Worm (Caenorhabditis elegans): ENCODE results near the gene F29G6.1.

F29G6.1 gene

DNA sequence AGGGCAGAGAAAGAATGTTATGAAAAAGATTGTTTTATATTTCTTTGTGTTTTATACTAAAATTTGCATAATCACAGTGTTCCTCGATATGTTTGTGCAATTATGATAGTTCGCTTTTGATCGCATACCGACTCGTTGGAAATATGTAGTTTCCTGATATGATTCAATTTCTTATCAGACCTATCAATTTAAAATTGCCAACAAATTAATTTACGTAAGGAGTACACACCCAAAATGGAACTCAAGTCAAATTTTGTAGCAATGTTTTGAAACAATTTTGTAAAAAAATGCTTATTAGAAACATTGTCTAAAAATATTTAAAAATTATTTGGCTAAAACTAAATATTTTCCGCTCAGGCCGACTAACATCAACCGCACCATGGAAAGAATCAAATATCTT, 1.5 kb upstream of the F29G6.1 start:
- TF ChIP-seq pag-3 (tag; optimal IDR thresholded peaks at IDR 0.05; ENCODE audit: borderline replicate concordance, insufficient read depth) (no peak), mep-1 (tag; optimal IDR thresholded peaks at IDR 0.05) (no peak), fkh-4 (tag; optimal IDR thresholded peaks at IDR 0.05; ENCODE audit: borderline replicate concordance) (no peak), elt-2 (tag; optimal IDR thresholded peaks at IDR 0.05) (peak; percentile 34)

DNA sequence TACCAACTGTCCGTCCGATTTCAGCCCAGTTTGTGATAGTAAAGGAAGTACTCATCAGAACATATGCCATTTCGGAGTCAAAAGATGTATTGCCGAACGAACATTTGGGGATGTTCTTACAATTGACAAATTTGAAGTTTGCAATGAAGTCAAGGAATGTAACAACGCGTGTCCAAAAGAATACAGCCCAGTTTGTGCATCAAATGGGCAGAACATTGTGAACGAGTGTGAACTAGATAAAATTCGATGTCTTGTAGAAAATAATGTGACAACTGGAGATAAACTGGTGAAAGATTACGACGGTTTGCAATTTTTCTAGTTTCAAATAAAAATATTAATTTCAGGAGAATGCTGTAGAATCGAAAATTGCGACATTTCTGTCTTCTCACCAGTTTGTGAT, 5.8 kb downstream of the F29G6.1 start:
- TF ChIP-seq ceh-90 (tag; optimal IDR thresholded peaks at IDR 0.05) (no peak), tlp-1 (tag; optimal IDR thresholded peaks at IDR 0.05) (no peak), efl-3 (GFP tag; optimal IDR thresholded peaks at IDR 0.05) (no peak), egl-13 (tag; optimal IDR thresholded peaks at IDR 0.05) (no peak), lin-35 (GFP tag; optimal IDR thresholded peaks at IDR 0.05) (no peak), C16A3.4 (tag; optimal IDR thresholded peaks at IDR 0.05) (no peak), ztf-4 (tag; optimal IDR thresholded peaks at IDR 0.05) (no peak), ceh-88 (GFP tag; IDR thresholded peaks at IDR 0.05) (no peak), nhr-90 (tag; optimal IDR thresholded peaks at IDR 0.05; ENCODE audit: poor library complexity) (no peak), skn-1 (tag; optimal IDR thresholded peaks at IDR 0.05) (no peak), tbx-2 (tag; optimal IDR thresholded peaks at IDR 0.05) (no peak)

DNA sequence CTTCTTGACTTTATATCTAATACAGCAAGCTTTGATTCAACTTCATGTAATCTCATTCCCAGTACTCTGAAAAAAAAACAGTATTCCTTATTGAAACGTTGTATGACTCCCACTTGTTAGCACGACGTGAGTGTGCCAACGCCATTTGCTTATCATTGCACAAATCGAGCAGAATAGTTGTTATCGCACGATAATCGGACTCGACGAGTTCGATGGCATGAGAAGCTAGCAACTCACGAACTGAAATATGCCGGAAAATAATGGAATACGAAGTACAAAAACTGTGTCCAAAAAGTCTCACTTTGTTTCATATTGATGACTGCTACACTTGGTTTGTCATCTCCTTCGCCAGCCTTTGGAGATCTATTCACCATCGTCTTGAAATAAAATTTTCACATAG, 7.5 kb downstream of the F29G6.1 start:
- no peak for TF ChIP-seq efl-3 (GFP tag; optimal IDR thresholded peaks at IDR 0.05)
- peak; percentile 80 for TF ChIP-seq elt-2 (tag; optimal IDR thresholded peaks at IDR 0.05)
- TF ChIP-seq lin-35 (GFP tag; optimal IDR thresholded peaks at IDR 0.05) = peak in 1 of 2 experiments; percentile 19
- peak; percentile 18 for TF ChIP-seq lin-14 (GFP tag; optimal IDR thresholded peaks at IDR 0.05)
- peak; percentile 17 for TF ChIP-seq pqm-1 (tag; optimal IDR thresholded peaks at IDR 0.05)
- TF ChIP-seq efl-1 (optimal IDR thresholded peaks at IDR 0.05) = no peak
- peak in 1 of 2 experiments; percentile 43 for TF ChIP-seq efl-1 (GFP tag; optimal IDR thresholded peaks at IDR 0.05 in 1 of 2)
- no peak for TF ChIP-seq F16B12.6 (tag; optimal IDR thresholded peaks at IDR 0.05)

DNA sequence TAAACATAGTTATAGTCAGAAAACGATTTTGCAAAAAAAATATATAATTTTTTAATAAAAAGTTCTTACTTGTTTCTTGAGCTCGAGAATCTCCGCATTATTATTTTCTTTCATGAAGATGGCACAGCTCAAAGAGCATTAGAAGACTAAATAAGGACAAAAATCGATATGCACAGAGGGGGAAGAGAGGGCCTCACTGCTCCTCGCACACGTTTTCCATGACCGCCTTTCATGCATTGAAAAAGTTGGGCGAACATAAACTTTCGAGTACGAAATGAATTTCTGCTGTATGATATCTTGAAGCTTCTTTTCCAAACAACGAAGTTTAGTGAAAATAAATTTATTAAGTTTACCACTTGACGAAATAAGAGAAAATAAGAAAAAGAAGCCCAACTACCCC, 9.2 kb downstream of the F29G6.1 start, which contains the start of gene ccdc-149:
TSS of gene ccdc-149 (minus strand) at position 221 of the 400 bp plus-strand sequence.
- TF ChIP-seq elt-2 (tag; optimal IDR thresholded peaks at IDR 0.05) (no peak), ceh-8 (GFP tag; optimal IDR thresholded peaks at IDR 0.05) (no peak), ceh-82 (tag; optimal IDR thresholded peaks at IDR 0.05) (no peak), fos-1 (tag; optimal IDR thresholded peaks at IDR 0.05) (no peak), mab-9 (GFP tag; IDR thresholded peaks at IDR 0.05) (no peak), nhr-237 (tag; optimal IDR thresholded peaks at IDR 0.05) (no peak), ama-1 (optimal IDR thresholded peaks at IDR 0.05) (no peak), lir-3 (tag; optimal IDR thresholded peaks at IDR 0.05; ENCODE audit: poor library complexity) (no peak), nhr-71 (tag; optimal IDR thresholded peaks at IDR 0.05) (no peak), unc-30 (tag; optimal IDR thresholded peaks at IDR 0.05) (no peak), nhr-20 (tag; optimal IDR thresholded peaks at IDR 0.05) (no peak), aha-1 (tag; optimal IDR thresholded peaks at IDR 0.05) (no peak), vab-15 (tag; optimal IDR thresholded peaks at IDR 0.05) (no peak), hpl-2 (GFP tag; optimal IDR thresholded peaks at IDR 0.05) (no peak), dpl-1 (GFP tag; optimal IDR thresholded peaks at IDR 0.05) (no peak), nhr-76 (tag; optimal IDR thresholded peaks at IDR 0.05) (no peak), ztf-4 (tag; optimal IDR thresholded peaks at IDR 0.05) (no peak), Y116A8C.19 (tag; optimal IDR thresholded peaks at IDR 0.05; ENCODE audit: borderline replicate concordance) (no peak), tlp-1 (tag; optimal IDR thresholded peaks at IDR 0.05) (no peak)

DNA sequence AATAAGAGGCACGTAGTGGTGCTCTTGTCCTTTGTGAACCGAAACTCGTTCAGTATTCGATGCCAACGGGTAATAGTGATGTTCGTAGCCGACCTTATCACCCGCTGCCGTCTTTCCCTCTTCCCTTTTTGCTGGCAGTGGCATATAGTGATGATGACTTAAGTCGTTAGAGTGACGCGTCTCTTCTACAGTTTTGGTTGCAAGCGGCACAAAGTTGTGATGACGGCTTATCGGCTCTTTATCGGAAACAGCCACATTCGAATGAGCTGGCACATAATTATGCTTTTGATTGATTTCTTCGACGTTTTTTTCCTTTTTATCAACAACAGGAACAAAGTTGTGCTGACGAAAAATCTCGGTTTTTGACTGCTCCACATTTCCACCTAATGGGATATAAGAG, 13.3 kb downstream of the F29G6.1 start:
- TF ChIP-seq efl-1 (optimal IDR thresholded peaks at IDR 0.05) (no peak), efl-1 (GFP tag; optimal IDR thresholded peaks at IDR 0.05 in 1 of 2) (no peak), C34B4.2 (tag; optimal IDR thresholded peaks at IDR 0.05) (no peak), elt-2 (tag; optimal IDR thresholded peaks at IDR 0.05) (peak; percentile 94), fos-1 (tag; optimal IDR thresholded peaks at IDR 0.05) (no peak), mep-1 (tag; optimal IDR thresholded peaks at IDR 0.05) (no peak), unc-130 (tag; optimal IDR thresholded peaks at IDR 0.05) (no peak), unc-62 (GFP tag; optimal IDR thresholded peaks at IDR 0.05) (no peak), mab-9 (GFP tag; IDR thresholded peaks at IDR 0.05) (no peak), skn-1 (tag; optimal IDR thresholded peaks at IDR 0.05) (no peak), nhr-90 (tag; optimal IDR thresholded peaks at IDR 0.05; ENCODE audit: poor library complexity) (peak; percentile 11), vab-15 (tag; optimal IDR thresholded peaks at IDR 0.05) (no peak), lsy-2 (tag; optimal IDR thresholded peaks at IDR 0.05) (no peak), lir-3 (tag; optimal IDR thresholded peaks at IDR 0.05; ENCODE audit: poor library complexity) (no peak), snu-23 (GFP tag; optimal IDR thresholded peaks at IDR 0.05) (no peak), alr-1 (tag; optimal IDR thresholded peaks at IDR 0.05; ENCODE audit: borderline replicate concordance) (no peak), nhr-20 (tag; optimal IDR thresholded peaks at IDR 0.05) (no peak), jun-1 (tag; optimal IDR thresholded peaks at IDR 0.05) (peak; percentile 27), lin-35 (GFP tag; optimal IDR thresholded peaks at IDR 0.05) (peak in 1 of 2 experiments; percentile 26), lin-39 (tag; optimal IDR thresholded peaks at IDR 0.05) (no peak), lin-14 (GFP tag; optimal IDR thresholded peaks at IDR 0.05) (peak; percentile 26)
